Worm (Caenorhabditis elegans): ENCODE data around the gene clec-224.

clec-224 gene

DNA sequence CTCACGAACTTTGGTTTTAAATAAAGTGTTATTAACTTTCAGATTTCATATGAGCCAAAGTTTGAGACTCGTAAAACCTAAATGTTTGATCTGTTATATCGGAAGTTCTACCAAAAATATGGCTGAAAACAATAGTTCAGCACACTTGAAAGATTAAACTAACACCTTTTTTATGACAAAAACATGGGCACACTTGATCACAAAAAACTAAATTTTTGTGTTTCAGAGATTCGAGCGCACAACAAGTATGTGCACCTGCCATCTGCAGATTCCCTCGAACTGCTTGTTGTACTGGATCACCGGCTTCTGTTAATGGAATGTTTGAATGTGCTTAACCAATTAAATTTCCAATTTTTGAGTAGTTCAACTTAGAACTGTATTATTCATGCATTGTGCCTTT lies 25.5 kb downstream of the clec-224 start:
- TF ChIP-seq unc-42 (tag; optimal IDR thresholded peaks at IDR 0.05) (no peak), lin-11 (tag; optimal IDR thresholded peaks at IDR 0.05) (no peak), ceh-48 (tag; optimal IDR thresholded peaks at IDR 0.05) (no peak), hlh-6 (tag; optimal IDR thresholded peaks at IDR 0.05) (no peak), ceh-45 (GFP tag; IDR thresholded peaks at IDR 0.05) (no peak), zip-5 (tag; optimal IDR thresholded peaks at IDR 0.05) (no peak), nfya-1 (tag; optimal IDR thresholded peaks at IDR 0.05) (no peak), npax-4 (tag; optimal IDR thresholded peaks at IDR 0.05) (no peak), ttx-3 (tag; optimal IDR thresholded peaks at IDR 0.05) (no peak), nhr-232 (tag; optimal IDR thresholded peaks at IDR 0.05) (no peak), ceh-2 (tag; optimal IDR thresholded peaks at IDR 0.05) (no peak), dmd-4 (tag; optimal IDR thresholded peaks at IDR 0.05; ENCODE audit: borderline replicate concordance) (no peak), fkh-6 (tag; optimal IDR thresholded peaks at IDR 0.05) (no peak), madf-2 (tag; optimal IDR thresholded peaks at IDR 0.05) (no peak), pqm-1 (tag; optimal IDR thresholded peaks at IDR 0.05) (no peak), ceh-9 (tag; optimal IDR thresholded peaks at IDR 0.05) (no peak), K09A11.1 (tag; optimal IDR thresholded peaks at IDR 0.05; ENCODE audit: insufficient read depth) (no peak), hlh-30 (tag; optimal IDR thresholded peaks at IDR 0.05; ENCODE audit: insufficient read depth) (no peak), C08G9.2 (tag; optimal IDR thresholded peaks at IDR 0.05) (no peak)

DNA sequence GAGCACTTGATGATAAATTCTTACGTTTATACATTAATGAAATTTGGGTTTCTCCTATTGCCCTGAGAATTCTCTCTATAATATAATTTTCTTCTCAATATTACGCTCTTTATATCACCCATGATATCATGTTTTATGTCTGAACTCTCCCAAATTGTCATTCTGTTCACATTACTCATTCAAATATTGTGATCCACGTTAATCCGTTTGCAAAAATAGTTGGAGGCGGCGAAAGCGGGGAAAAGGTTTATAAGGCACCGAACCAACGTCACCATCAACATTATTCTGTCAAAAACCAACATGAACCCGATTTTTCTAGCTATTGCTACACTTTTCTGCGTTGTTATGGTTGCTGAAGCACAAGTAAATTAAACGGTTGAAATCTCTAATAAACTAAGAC lies 26.4 kb downstream of the clec-224 start, which contains the start of gene C27A7.8:
C27A7.8 (plus strand) TSS at position 301 of the 400 bp plus-strand sequence.
- TF ChIP-seq ceh-34 (tag; optimal IDR thresholded peaks at IDR 0.05) (no peak), ceh-19 (GFP tag; optimal IDR thresholded peaks at IDR 0.05) (no peak), C38D4.7 (GFP tag; optimal IDR thresholded peaks at IDR 0.05) (no peak), eyg-1 (tag; optimal IDR thresholded peaks at IDR 0.05) (no peak), elt-4 (tag; optimal IDR thresholded peaks at IDR 0.05) (no peak), odd-2 (tag; optimal IDR thresholded peaks at IDR 0.05) (no peak), mec-3 (tag; optimal IDR thresholded peaks at IDR 0.05; ENCODE audit: borderline replicate concordance) (no peak), rnt-1 (tag; optimal IDR thresholded peaks at IDR 0.05) (no peak), hlh-30 (tag; optimal IDR thresholded peaks at IDR 0.05; ENCODE audit: insufficient read depth) (no peak), ceh-24 (tag; optimal IDR thresholded peaks at IDR 0.05) (no peak)

DNA sequence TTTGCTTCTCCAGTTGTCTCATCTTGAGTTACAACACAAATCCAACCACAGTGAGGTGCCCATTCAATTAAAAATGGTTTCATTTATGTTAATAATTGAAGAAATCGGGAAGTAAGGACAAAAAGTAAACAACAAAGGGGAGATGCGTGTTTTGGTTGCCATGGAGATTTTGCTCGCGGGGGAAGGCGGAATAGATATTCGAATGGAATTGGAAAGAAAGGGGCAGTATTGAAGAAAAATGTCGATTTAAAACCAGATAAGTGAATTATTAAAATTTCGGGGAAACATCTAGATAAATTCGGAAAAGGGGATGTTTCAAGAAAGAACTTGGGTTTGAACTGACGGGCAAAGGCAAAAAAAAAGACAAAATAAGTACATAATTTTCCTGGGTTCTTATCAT lies 28.6 kb downstream of the clec-224 start, which contains the start of gene che-11:
che-11 (minus strand) TSS at position 101 of the 400 bp plus-strand sequence.
- no peak for TF ChIP-seq ets-4 (tag; optimal IDR thresholded peaks at IDR 0.05)
- TF ChIP-seq fkh-10 (GFP tag; optimal IDR thresholded peaks at IDR 0.05) = no peak
- TF ChIP-seq unc-86 (tag; optimal IDR thresholded peaks at IDR 0.05) = no peak
- TF ChIP-seq lim-6 (tag; optimal IDR thresholded peaks at IDR 0.05) = no peak
- TF ChIP-seq K02D7.2 (tag; optimal IDR thresholded peaks at IDR 0.05) = no peak
- TF ChIP-seq nhr-11 (tag; optimal IDR thresholded peaks at IDR 0.05) = no peak
- TF ChIP-seq pros-1 (tag; optimal IDR thresholded peaks at IDR 0.05) = no peak
- TF ChIP-seq ceh-6 (GFP tag; optimal IDR thresholded peaks at IDR 0.05) = no peak
- no peak for TF ChIP-seq ref-2 (tag; optimal IDR thresholded peaks at IDR 0.05)
- TF ChIP-seq elt-2 (tag; optimal IDR thresholded peaks at IDR 0.05) = no peak

DNA sequence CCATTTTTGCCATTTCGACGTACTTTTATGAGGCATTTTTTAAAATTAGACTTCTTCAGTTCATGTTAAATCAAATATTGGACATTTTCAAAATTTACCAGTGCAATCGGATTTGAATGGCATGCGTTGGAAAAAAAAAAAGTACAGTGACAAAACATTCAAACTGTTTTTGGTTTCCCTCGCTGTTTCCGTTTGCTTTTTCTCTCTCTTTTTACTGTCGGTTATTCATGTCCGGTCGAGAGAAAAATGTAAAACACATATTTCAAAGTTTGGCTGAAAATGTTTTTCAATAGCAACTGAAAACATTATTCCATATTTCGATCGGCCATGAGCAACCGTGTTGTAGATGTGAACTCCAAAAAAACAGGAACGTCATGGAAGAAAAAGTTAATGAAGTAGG lies 38.6 kb downstream of the clec-224 start, which contains the start of gene C27A7.3:
C27A7.3 (plus strand) TSS at position 301 of the 400 bp plus-strand sequence.
- TF ChIP-seq ceh-48 (tag; optimal IDR thresholded peaks at IDR 0.05) (no peak), unc-55 (GFP tag; optimal IDR thresholded peaks at IDR 0.05) (no peak), ceh-34 (tag; optimal IDR thresholded peaks at IDR 0.05) (no peak), che-1 (tag; optimal IDR thresholded peaks at IDR 0.05) (no peak), pros-1 (tag; optimal IDR thresholded peaks at IDR 0.05) (no peak), elt-4 (tag; optimal IDR thresholded peaks at IDR 0.05) (no peak), pat-9 (tag; optimal IDR thresholded peaks at IDR 0.05) (no peak), odd-2 (tag; optimal IDR thresholded peaks at IDR 0.05) (no peak), Y22D7AL.16 (tag; optimal IDR thresholded peaks at IDR 0.05) (no peak), nhr-232 (tag; optimal IDR thresholded peaks at IDR 0.05) (no peak), ama-1 (optimal IDR thresholded peaks at IDR 0.05) (no peak), ceh-6 (GFP tag; optimal IDR thresholded peaks at IDR 0.05) (no peak), ceh-31 (tag; optimal IDR thresholded peaks at IDR 0.05) (no peak), ceh-30 (tag; optimal IDR thresholded peaks at IDR 0.05) (no peak), dmd-4 (tag; optimal IDR thresholded peaks at IDR 0.05; ENCODE audit: borderline replicate concordance) (no peak), C38D4.7 (GFP tag; optimal IDR thresholded peaks at IDR 0.05) (no peak), hlh-6 (tag; optimal IDR thresholded peaks at IDR 0.05) (no peak), F13H6.1 (tag; optimal IDR thresholded peaks at IDR 0.05) (no peak), pha-2 (tag; optimal IDR thresholded peaks at IDR 0.05) (no peak)

All from whole organism, late embryonic.